Worm (Caenorhabditis elegans): Measurements from ENCODE around the gene srbc-83.

- TF ChIP-seq nhr-10 (tag; optimal IDR thresholded peaks at IDR 0.05) (no peak), F13H6.1 (tag; optimal IDR thresholded peaks at IDR 0.05) (no peak), skn-1 (tag; optimal IDR thresholded peaks at IDR 0.05) (no peak), lin-39 (tag; optimal IDR thresholded peaks at IDR 0.05) (no peak), nhr-25 (tag; optimal IDR thresholded peaks at IDR 0.05) (no peak), sma-3 (GFP tag; optimal IDR thresholded peaks at IDR 0.05) (no peak), ama-1 (optimal IDR thresholded peaks at IDR 0.05) (no peak), unc-62 (GFP tag; optimal IDR thresholded peaks at IDR 0.05) (no peak), egl-27 (tag; optimal IDR thresholded peaks at IDR 0.05) (no peak), lsy-2 (tag; optimal IDR thresholded peaks at IDR 0.05) (no peak), mdl-1 (tag; optimal IDR thresholded peaks at IDR 0.05) (no peak), lin-11 (tag; optimal IDR thresholded peaks at IDR 0.05) (no peak), zag-1 (tag; optimal IDR thresholded peaks at IDR 0.05) (no peak)
Observed at ce11 chrV:16266514-16266913, 30.7 kb upstream of the srbc-83 start, which contains the start of gene T13F3.4.

Data from whole organism, L2 larva.